Worm (Caenorhabditis elegans) whole organism, late embryonic: Measurements from ENCODE around the gene M02B7.7.

Experiments
- C38D4.7 ChIP-seq: fragments of 200-800 bp; sonication (Bioruptor generic); optimal IDR thresholded peaks from 2 replicates; lab custom pipeline; 2018; ENCODE audit warnings: mild to moderate bottlenecking, missing genetic modification characterization, moderate library complexity, missing compliant biosample characterization
- T23F11.4 ChIP-seq: fragments of 200-800 bp; sonication (Bioruptor generic); optimal IDR thresholded peaks from 2 replicates; lab custom pipeline; 2018; ENCODE audit warnings: mild to moderate bottlenecking, missing genetic modification characterization, missing compliant biosample characterization
- ceh-24 ChIP-seq: sonication (generic microtip); optimal IDR thresholded peaks from 2 replicates; lab custom pipeline; 2016; ENCODE audit warnings: mild to moderate bottlenecking, missing genetic modification characterization, missing compliant biosample characterization
- dmd-4 ChIP-seq: sonication (generic microtip); optimal IDR thresholded peaks from 2 replicates; lab custom pipeline; 2016; ENCODE audit warnings: borderline replicate concordance, missing genetic modification characterization, missing compliant biosample characterization
- dve-1 ChIP-seq: sonication (generic microtip); optimal IDR thresholded peaks from 2 replicates; lab custom pipeline; 2017; ENCODE audit warnings: antibody characterized with exemption, mild to moderate bottlenecking, missing genetic modification characterization, missing compliant biosample characterization
- fkh-10 ChIP-seq: fragments of 150-350 bp; optimal IDR thresholded peaks from 2 replicates; lab custom pipeline; 2014; ENCODE audit warnings: missing biosample characterization, missing genetic modification reagents, missing genetic modification characterization
- gmeb-2 ChIP-seq: sonication (generic microtip); optimal IDR thresholded peaks from 2 replicates; lab custom pipeline; 2016; ENCODE audit warnings: missing genetic modification characterization, inconsistent platforms, missing compliant biosample characterization
- hlh-13 ChIP-seq: fragments of 200-800 bp; sonication (Bioruptor generic); optimal IDR thresholded peaks from 2 replicates; lab custom pipeline; 2018; ENCODE audit warnings: mild to moderate bottlenecking, missing genetic modification characterization, missing compliant biosample characterization
- nhr-11 ChIP-seq: fragments of 150-350 bp; optimal IDR thresholded peaks from 2 replicates; lab custom pipeline; 2014; ENCODE audit warnings: missing biosample characterization, missing genetic modification characterization
- tbx-2 ChIP-seq: sonication (generic microtip); optimal IDR thresholded peaks from 2 replicates; lab custom pipeline; 2016; ENCODE audit warnings: missing genetic modification characterization, missing compliant biosample characterization

- TF ChIP-seq gmeb-2 (tag; lab: Kevin White, UChicago) = no peak
- TF ChIP-seq T23F11.4 (GFP tag; lab: Kevin White, UChicago) = no peak
- TF ChIP-seq tbx-2 (tag; lab: Kevin White, UChicago) = no peak
- TF ChIP-seq dmd-4 (tag; lab: Kevin White, UChicago) = no peak
- TF ChIP-seq hlh-13 = no peak
- no peak for TF ChIP-seq ceh-24 (tag; lab: Kevin White, UChicago)
- TF ChIP-seq nhr-11 = no peak
- TF ChIP-seq fkh-10 = no peak
- no peak for TF ChIP-seq dve-1
- TF ChIP-seq C38D4.7 (GFP tag; lab: Kevin White, UChicago) = no peak
Observed at ce11 chrIV:3825388-3825787, 18.4 kb upstream of the M02B7.7 start.
